Worm (Caenorhabditis elegans) whole organism, L1 larva: ENCODE results near the gene srj-53.

Experiments
- efl-1 ChIP-seq, 4 experiments: fragments of 150-350 bp; optimal IDR thresholded peaks in 3 of 4; peaks in 1 of 4; 1 replicate in 1 of 4; 2 replicates in 3 of 4; lab custom pipeline; 2014; ENCODE audit warnings: missing biosample characterization in 2 of 4, missing genetic modification characterization in 2 of 4, missing genetic modification reagents in 2 of 4
- grh-1 ChIP-seq: fragments of 200-800 bp; sonication (Bioruptor generic); IDR thresholded peaks from 2 replicates; pipeline ENCODE4 v1.3.6; 2022; ENCODE audit warnings: missing genetic modification reagents, missing genetic modification characterization, missing compliant biosample characterization
- nhr-11 ChIP-seq: fragments of 150-350 bp; optimal IDR thresholded peaks from 2 replicates; lab custom pipeline; 2014; ENCODE audit warnings: missing biosample characterization, missing genetic modification characterization

ce11 chrV:654402-654801, 40.1 kb downstream of the srj-53 start, which contains the start of gene srj-6:
- TF ChIP-seq nhr-11: no peak
- TF ChIP-seq efl-1 (optimal IDR thresholded peaks at IDR 0.05; lab: Kevin White, UChicago): no peak
- no peak for TF ChIP-seq efl-1 (GFP tag; optimal IDR thresholded peaks at IDR 0.05 in 1 of 2; lab: Kevin White, UChicago)
- TF ChIP-seq grh-1 (GFP tag; lab: Robert Waterston, UW): no peak
